Fruit fly (Drosophila melanogaster) whole organism: ENCODE data around the gene Tctp.

ENCODE experiments used
- Dll ChIP-seq: fragments of >200 bp; optimal IDR thresholded peaks from 2 replicates; lab custom pipeline; 2017
- EcR ChIP-seq, 2 experiments: fragments of >200 bp; optimal IDR thresholded peaks; 2 replicates each; lab custom pipeline; 2017; ENCODE audit warnings: missing biosample characterization in 2 of 2, missing genetic modification characterization in 2 of 2, missing genetic modification reagents in 2 of 2
- pan ChIP-seq: fragments of >200 bp; optimal IDR thresholded peaks from 2 replicates; lab custom pipeline; 2017
- psq ChIP-seq: fragments of >200 bp; optimal IDR thresholded peaks from 2 replicates; lab custom pipeline; 2017

dm6 chr3R:11197389-11197716, 12.7 kb upstream of the Tctp start, which contains the start of gene cu:
- TF ChIP-seq Dll = no peak
- no peak for TF ChIP-seq EcR (GFP tag; optimal IDR thresholded peaks at IDR 0.05; lab: Kevin White, UChicago)
- TF ChIP-seq psq (lab: Kevin White, UChicago) = no peak
- TF ChIP-seq pan (lab: Kevin White, UChicago) = no peak
